Fruit fly (Drosophila melanogaster): ENCODE results near the gene Patr-1.

DNA sequence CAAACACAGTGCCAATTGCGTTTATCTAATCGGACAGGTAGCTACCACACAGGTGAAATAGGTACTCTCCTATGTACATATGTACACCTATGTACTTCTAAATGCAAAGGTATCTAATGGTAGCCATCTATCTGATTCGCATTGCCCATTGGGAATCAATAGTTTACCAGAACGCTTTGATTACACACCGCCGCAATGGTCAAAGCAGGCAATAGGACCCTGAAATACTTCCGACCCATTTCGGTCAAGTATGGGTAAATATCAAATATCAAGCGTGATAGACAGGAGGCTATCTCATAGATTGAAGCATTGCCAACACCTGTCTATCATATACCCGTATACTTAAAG is 34.7 kb upstream of the Patr-1 start:
- TF ChIP-seq CG7101 (tag; optimal IDR thresholded peaks at IDR 0.05) (no peak), cnc (optimal IDR thresholded peaks at IDR 0.05) (no peak), ovo (GFP tag; optimal IDR thresholded peaks at IDR 0.05) (no peak), pad (GFP tag; optimal IDR thresholded peaks at IDR 0.05) (no peak)

Measured in whole organism, adult.